Worm (Caenorhabditis elegans): Measurements from ENCODE around the gene F19C6.2.

ce11 chrX:10051625-10052024, 50.9 kb downstream of the F19C6.2 start:
- no peak for TF ChIP-seq nhr-11 (tag; optimal IDR thresholded peaks at IDR 0.05)
- TF ChIP-seq egl-27 (tag; optimal IDR thresholded peaks at IDR 0.05): no peak
- no peak for TF ChIP-seq dmd-9 (GFP tag; IDR thresholded peaks at IDR 0.05)
- TF ChIP-seq unc-62 (GFP tag; optimal IDR thresholded peaks at IDR 0.05 in 1 of 2): peak in 1 of 2 experiments; percentile 88
- TF ChIP-seq unc-62 (tag; optimal IDR thresholded peaks at IDR 0.05): no peak
- no peak for TF ChIP-seq lin-39 (tag; optimal IDR thresholded peaks at IDR 0.05)
- TF ChIP-seq mep-1 (tag; optimal IDR thresholded peaks at IDR 0.05): peak; percentile 62
- TF ChIP-seq ama-1 (optimal IDR thresholded peaks at IDR 0.05): no peak
- TF ChIP-seq mes-2 (tag; optimal IDR thresholded peaks at IDR 0.05; ENCODE audit: poor library complexity, severe bottlenecking): no peak
- TF ChIP-seq dpl-1 (GFP tag; optimal IDR thresholded peaks at IDR 0.05): no peak
- TF ChIP-seq nhr-25 (tag; optimal IDR thresholded peaks at IDR 0.05; ENCODE audit: borderline replicate concordance, insufficient read depth): peak; percentile 19
- TF ChIP-seq Y48G9A.11 (GFP tag; IDR thresholded peaks at IDR 0.05): no peak
- TF ChIP-seq mxl-2 (GFP tag; conservative IDR thresholded peaks at IDR 0.05): 0 out of 2 replicates have a peak, but pooled peaks have one; percentile 51
- TF ChIP-seq lsy-2 (tag; optimal IDR thresholded peaks at IDR 0.05): no peak
- no peak for TF ChIP-seq set-16 (GFP tag; IDR thresholded peaks at IDR 0.05)

Measured in whole organism, L4 larva.